Worm (Caenorhabditis elegans): Measurements from ENCODE around the gene T02H6.5.

The T02H6.5 gene

DNA sequence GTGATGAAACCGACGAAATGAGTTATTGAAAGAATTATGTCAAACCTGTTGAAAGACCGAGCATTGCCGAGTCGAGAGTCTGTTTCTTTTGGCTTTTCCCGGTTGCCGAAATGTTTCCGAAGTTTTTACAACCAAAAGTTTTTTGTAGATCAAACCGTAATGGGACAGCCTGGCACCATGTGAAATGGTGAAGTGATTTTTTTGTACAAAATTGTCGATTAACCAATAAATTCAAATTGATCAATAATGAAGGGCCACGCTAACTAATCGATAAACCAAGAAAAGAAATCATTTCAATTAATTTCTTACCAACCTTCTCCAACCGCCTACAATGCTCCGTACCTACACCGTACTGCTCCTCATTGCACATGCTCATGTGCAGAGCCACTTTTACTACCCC, 6.6 kb downstream of the T02H6.5 start, which contains the start of gene T02H6.3:
Gene T02H6.3 (plus strand): TSS at position 301 of the 400 bp plus-strand sequence.
- TF ChIP-seq unc-62 (GFP tag; optimal IDR thresholded peaks at IDR 0.05) = no peak

DNA sequence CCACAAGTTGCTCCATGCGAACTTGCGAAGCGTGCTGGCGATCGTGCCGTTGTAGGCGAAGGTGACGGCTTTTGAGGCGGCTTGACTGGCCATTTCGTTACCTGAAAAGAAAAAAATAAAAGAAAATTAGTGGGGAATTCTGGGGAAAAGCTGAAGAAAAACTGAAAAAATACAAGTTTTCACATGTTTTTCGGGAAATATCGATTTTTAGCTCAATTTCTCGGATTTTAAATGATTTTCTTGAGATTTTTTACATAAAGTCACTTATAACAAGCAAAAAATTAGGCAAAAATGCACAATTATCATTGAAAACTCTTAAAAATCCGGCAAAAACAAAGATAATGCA, 16.1 kb downstream of the T02H6.5 start, which contains the start of gene T02H6.11:
Gene T02H6.11 (minus strand): TSS at position 101 of the 346 bp plus-strand sequence.
- TF ChIP-seq unc-62 (GFP tag; optimal IDR thresholded peaks at IDR 0.05) = no peak

DNA sequence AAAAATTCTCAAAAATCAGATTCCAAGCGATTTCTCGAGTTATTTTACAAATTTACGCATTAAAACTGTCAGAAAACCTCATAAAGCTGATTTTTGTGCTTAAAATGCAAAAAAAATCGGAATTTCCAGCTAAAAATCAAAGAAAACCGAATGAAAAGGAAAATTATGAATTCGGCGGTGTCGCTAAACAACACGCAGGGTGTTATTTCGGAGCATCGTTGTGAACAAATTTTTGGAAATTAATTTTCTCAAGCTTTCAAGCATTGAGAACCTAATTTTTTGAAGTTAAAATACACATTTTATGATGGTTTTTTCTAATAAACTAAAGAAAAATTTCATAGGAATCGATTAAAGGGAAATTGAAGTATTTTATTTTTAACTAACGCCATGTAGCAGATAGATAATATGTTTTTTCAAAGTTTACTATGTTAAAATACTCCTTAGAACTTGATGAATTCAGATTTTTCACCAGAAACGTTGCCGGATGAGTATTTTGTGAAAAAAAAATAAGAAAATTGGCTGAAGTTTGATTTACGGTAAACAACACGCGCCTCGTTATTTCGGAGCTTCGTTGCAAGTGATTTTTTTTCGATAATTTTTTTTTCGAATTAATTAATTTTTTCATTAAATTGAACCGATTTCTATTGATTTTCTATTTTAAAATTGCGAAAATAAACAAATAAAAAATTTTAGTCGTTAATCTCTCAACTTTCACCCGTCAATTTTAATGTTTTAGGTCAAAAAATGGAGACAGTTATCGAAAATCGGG, 16.6 kb downstream of the T02H6.5 start, which contains the start of gene thoc-1:
Gene thoc-1 (plus strand): TSS at position 737 of the 769 bp plus-strand sequence.
- TF ChIP-seq unc-62 (GFP tag; optimal IDR thresholded peaks at IDR 0.05) = no peak

DNA sequence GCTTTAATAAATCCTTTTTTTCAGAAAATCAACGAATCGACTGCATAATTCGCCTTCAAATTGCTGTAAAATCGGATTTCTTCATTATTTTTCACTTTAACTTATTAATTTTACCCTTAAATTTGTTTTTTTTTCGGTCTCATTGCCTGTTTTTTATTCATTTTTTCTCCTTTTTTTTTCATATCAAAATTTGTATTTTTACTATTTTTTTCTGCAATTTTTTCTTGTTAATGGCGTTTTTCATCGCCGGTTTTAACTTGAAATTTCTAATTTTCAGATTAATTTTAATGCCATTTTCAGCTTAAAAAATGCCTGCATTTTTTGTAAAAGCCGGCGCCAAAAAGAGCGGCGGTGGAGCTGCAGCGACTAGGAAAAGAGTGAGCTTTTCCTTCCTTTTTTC, 24.2 kb downstream of the T02H6.5 start, which contains the start of gene T02H6.1:
Gene T02H6.1 (plus strand): TSS at position 301 of the 400 bp plus-strand sequence.
- TF ChIP-seq unc-62 (GFP tag; optimal IDR thresholded peaks at IDR 0.05) = no peak

DNA sequence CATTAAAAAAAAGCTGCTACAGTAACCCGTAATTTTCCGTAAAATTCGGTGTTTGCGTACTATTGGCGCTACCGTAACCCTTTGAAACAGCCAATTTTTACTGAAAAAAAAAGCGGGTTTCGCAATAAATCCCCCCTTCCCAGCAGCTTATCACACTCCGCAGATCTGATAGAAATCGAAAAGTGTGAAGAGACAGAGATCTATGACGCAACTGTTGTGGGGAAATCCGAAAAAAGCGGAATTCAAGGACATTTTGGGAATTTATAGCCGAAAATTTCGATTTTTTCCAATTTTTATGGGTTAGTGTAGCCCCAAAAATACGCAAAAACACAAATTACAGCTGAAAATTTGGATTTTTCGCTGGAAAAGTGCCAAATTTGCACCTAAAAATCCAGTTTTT, 37.0 kb downstream of the T02H6.5 start:
- TF ChIP-seq unc-62 (GFP tag; optimal IDR thresholded peaks at IDR 0.05) = no peak

DNA sequence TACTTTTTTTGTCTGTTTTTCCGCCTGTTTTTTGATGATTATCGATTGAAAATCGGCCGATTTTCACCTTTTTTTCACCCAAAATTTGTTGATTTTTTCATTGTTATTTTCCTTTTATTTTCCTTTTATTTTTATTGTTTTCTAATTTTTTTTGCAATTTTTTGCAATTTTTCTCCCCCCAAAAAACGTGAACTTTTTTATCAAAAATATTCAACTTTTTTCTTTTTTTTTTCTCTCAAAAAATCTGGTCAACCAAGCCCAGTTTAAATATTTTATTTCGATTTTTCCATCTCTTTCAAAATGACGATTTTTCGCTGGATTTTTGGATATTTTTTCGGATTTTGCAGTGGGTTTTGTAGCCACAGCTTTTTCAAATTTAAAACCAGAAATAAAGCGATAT, 38.6 kb downstream of the T02H6.5 start, which contains the start of gene rfip-2:
Gene rfip-2 (plus strand): TSS at position 301 of the 400 bp plus-strand sequence.
- no peak for TF ChIP-seq unc-62 (GFP tag; optimal IDR thresholded peaks at IDR 0.05)

DNA sequence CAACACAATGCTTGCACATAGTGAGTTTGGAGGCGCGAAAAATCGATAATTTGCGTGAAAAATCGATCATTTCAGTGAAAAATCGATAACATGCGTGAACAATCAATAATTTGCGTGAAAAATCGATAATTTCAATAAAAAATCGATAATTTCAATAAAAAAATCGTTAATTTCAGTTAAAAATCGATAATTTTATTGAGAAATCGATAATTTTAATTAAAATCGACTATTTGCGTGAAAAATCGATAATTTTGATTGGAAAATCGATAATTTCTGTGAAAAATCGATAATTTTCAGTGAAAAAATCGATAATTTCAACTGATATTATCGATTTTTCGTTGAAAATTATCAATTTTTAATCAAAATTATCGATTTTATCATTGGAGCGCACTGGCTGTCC, 39.1 kb downstream of the T02H6.5 start:
- TF ChIP-seq unc-62 (GFP tag; optimal IDR thresholded peaks at IDR 0.05) = no peak

DNA sequence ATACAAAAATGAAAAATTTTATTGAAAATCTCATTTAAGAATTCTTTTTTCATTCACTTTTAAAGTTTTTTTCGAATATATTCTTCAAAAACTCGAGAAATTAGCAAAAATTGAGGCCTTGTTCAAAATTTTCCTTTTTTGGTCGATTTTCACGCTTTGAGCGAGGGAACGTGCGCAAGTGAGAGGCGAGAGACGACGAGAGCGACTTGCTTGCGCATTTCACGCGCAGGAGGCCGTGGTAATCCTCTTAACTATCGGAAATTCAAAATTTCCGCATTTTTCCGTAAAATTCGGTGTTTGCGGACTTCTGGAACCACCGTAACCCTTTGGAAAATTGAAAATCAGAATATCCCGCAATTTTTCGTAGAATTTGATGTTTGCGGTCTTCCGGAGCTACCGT, 45.0 kb downstream of the T02H6.5 start:
- no peak for TF ChIP-seq unc-62 (GFP tag; optimal IDR thresholded peaks at IDR 0.05)

DNA sequence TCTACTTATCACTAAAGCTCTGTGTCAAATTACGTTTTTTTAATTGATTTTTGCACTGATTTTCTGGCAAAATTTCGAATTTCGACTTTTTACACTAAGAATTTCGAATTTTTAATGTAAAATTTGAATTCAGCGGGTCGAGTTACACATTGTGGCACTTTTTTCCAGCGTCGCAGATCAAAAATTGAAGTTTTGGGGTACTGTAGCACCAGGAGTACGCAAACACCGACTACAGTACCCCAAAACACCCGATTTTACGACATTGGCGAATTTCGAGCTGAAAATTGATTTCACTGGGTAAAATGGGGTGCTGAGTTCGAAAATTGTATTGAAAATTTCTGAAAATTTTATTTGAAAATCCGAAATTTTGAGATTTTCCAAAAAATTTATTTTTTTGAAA, 47.5 kb downstream of the T02H6.5 start:
- no peak for TF ChIP-seq unc-62 (GFP tag; optimal IDR thresholded peaks at IDR 0.05)

Measured in whole organism, dauer.